Worm (Caenorhabditis elegans): ENCODE data around the gene vab-8.

The vab-8 gene

DNA sequence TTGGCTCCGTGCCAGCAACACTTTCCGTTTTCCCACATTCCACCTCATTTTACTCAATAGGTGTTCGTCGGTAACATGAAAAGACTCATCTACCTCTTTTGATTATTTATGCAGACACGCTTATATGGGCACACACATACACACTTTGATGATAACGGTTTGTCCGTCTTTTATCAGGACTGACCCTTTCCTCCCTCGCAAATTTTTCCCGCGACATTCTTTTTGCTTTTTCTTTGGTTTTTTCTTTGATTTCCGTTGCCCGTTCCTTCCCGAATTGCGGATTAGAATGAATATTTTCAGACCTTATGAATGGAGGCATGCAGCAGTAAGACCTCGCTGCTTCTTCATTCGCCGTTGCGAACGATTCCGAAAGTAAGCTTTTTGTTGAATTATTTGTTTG is at the start of gene vab-8:
Gene vab-8, plus strand, starts transcription at position 301 of the 400 bp plus-strand sequence.
- TF ChIP-seq fos-1 (tag; optimal IDR thresholded peaks at IDR 0.05): peak; percentile 47
- no peak for TF ChIP-seq nhr-6 (tag; optimal IDR thresholded peaks at IDR 0.05)

ce11 chrV:12167031-12167430 is 46.1 kb upstream of the vab-8 start:
- no peak for TF ChIP-seq sem-4 (tag; optimal IDR thresholded peaks at IDR 0.05)
- TF ChIP-seq ztf-4 (tag; optimal IDR thresholded peaks at IDR 0.05): no peak
- TF ChIP-seq nhr-129 (tag; optimal IDR thresholded peaks at IDR 0.05): no peak

DNA sequence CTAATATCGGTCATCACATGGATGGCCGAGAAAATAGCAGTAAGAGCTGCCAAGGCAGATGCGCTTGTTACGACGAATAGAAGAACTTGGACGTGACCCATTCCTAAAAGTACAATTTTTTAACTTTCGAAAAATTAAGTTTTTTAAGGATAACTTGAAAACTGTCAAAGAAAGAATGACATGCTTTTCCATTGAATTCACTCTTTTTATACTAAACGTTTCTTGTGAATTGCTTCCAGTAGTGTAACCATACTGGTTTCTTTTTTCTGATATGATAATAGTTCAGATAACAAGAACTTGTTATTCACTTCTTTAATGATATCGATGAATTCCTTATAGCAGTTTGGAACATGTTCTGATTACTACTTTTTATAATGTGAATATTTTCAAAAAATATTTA is 45.5 kb upstream of the vab-8 start, which contains the start of gene col-37:
Gene col-37, minus strand, starts transcription at position 101 of the 400 bp plus-strand sequence.
- peak; percentile 18 for TF ChIP-seq unc-55 (GFP tag; optimal IDR thresholded peaks at IDR 0.05)
- no peak for TF ChIP-seq elt-3 (tag; optimal IDR thresholded peaks at IDR 0.05)

- TF ChIP-seq ztf-1 (GFP tag; conservative IDR thresholded peaks at IDR 0.05): no peak
- TF ChIP-seq peb-1 (tag; optimal IDR thresholded peaks at IDR 0.05): no peak
- no peak for TF ChIP-seq lin-11 (tag; optimal IDR thresholded peaks at IDR 0.05)
- TF ChIP-seq aly-2 (tag; optimal IDR thresholded peaks at IDR 0.05): no peak
Measured at ce11 chrV:12170114-12170513, 43.0 kb upstream of the vab-8 start, which contains the start of gene ZK863.1. Gene ZK863.1, minus strand, starts transcription at chrV:12170214.

ce11 chrV:12179338-12179737 is 33.8 kb upstream of the vab-8 start, which contains the start of gene clec-224:
Gene clec-224, minus strand, starts transcription at chrV:12179438.
- TF ChIP-seq aly-2 (tag; optimal IDR thresholded peaks at IDR 0.05): no peak
- TF ChIP-seq nhr-77 (tag; optimal IDR thresholded peaks at IDR 0.05): no peak
- TF ChIP-seq ztf-4 (tag; optimal IDR thresholded peaks at IDR 0.05): no peak
- no peak for TF ChIP-seq nhr-129 (tag; optimal IDR thresholded peaks at IDR 0.05)
- no peak for TF ChIP-seq egl-27 (tag; optimal IDR thresholded peaks at IDR 0.05)
- no peak for TF ChIP-seq peb-1 (tag; optimal IDR thresholded peaks at IDR 0.05)
- no peak for TF ChIP-seq mdl-1 (tag; optimal IDR thresholded peaks at IDR 0.05)
- TF ChIP-seq dmd-4 (tag; optimal IDR thresholded peaks at IDR 0.05): no peak
- no peak for TF ChIP-seq lin-13 (GFP tag; optimal IDR thresholded peaks at IDR 0.05)
- TF ChIP-seq nhr-6 (tag; optimal IDR thresholded peaks at IDR 0.05): no peak
- TF ChIP-seq nhr-10 (tag; optimal IDR thresholded peaks at IDR 0.05): no peak
- no peak for TF ChIP-seq C34F6.9 (tag; optimal IDR thresholded peaks at IDR 0.05)
- TF ChIP-seq elt-3 (tag; optimal IDR thresholded peaks at IDR 0.05): no peak
- TF ChIP-seq ZK546.5 (tag; optimal IDR thresholded peaks at IDR 0.05): no peak

DNA sequence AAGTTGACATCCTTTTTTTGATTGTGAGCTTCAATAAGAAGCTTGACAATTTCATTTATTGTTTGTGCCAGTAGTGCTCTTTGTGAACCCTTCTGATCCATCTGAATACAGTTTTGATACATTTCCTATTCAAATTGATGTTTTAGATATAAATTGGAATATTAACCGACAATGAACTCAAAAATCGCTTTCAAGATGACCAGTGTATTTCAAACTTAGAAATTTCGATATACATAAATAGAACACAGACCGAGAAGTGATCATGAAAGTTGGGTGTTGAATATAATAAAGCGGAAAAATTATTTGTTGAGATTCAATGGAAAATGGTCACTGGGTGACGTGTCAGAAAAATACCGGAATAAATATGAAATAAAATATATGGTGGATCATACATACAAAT is 31.8 kb upstream of the vab-8 start, which contains the start of gene elpc-3:
Gene elpc-3, minus strand, starts transcription at position 101 of the 400 bp plus-strand sequence.
- TF ChIP-seq ztf-1 (GFP tag; conservative IDR thresholded peaks at IDR 0.05) (no peak), nhr-129 (tag; optimal IDR thresholded peaks at IDR 0.05) (no peak), ceh-16 (tag; optimal IDR thresholded peaks at IDR 0.05) (no peak), alr-1 (tag; optimal IDR thresholded peaks at IDR 0.05) (no peak), elt-3 (tag; optimal IDR thresholded peaks at IDR 0.05) (no peak), blmp-1 (tag; optimal IDR thresholded peaks at IDR 0.05; ENCODE audit: insufficient read depth) (no peak), ceh-82 (tag; optimal IDR thresholded peaks at IDR 0.05) (no peak), crh-2 (tag; optimal IDR thresholded peaks at IDR 0.05) (no peak)

ce11 chrV:12183854-12184253 is 29.3 kb upstream of the vab-8 start, which contains the start of gene usip-1:
Gene usip-1, minus strand, starts transcription at chrV:12184194.
- TF ChIP-seq sma-3 (GFP tag; optimal IDR thresholded peaks at IDR 0.05): no peak

DNA sequence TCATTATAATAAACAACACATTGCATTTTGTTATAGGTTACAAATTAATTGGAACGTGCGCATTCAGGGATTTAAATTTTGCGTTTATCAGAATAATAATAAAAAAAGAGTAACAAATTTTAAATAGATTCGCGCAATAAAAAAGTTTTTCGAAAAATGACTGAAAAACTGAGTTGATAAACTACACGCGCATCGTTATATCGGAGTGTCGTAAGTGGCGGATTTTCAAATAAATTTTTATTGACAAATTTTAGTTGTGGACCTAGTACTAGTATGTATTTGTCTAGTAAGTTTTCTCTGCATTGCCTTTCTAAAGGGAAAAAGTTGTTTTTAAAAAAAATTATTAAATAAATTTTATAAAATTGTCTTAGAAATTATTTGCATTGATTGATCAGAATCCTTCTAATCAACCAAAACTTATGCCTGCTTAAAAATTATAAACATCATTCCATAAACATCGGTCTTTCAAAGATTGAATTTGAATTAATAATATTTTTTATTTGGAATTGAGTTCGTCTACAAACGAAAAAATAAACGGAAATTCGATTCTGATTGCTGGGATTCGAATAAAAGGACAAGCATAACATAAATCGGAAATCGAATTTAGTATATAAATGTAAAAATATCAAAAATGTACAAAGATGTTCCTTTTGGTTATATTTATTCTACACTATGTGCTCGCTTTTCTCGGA is 28.7 kb upstream of the vab-8 start, which contains the start of gene srd-4:
Gene srd-4, plus strand, starts transcription at position 642 of the 692 bp plus-strand sequence.
- TF ChIP-seq C34F6.9 (tag; optimal IDR thresholded peaks at IDR 0.05) (peak; percentile 50), ztf-1 (GFP tag; conservative IDR thresholded peaks at IDR 0.05) (no peak), lsy-2 (tag; optimal IDR thresholded peaks at IDR 0.05) (peak; percentile 21 to 74), unc-62 (GFP tag; optimal IDR thresholded peaks at IDR 0.05) (no peak), nhr-12 (tag; optimal IDR thresholded peaks at IDR 0.05) (no peak), skn-1 (tag; optimal IDR thresholded peaks at IDR 0.05) (no peak), nhr-23 (tag; optimal IDR thresholded peaks at IDR 0.05) (no peak), nhr-25 (tag; optimal IDR thresholded peaks at IDR 0.05) (no peak), snpc-4 (tag; optimal IDR thresholded peaks at IDR 0.05) (peak; percentile 25), lin-13 (GFP tag; optimal IDR thresholded peaks at IDR 0.05) (peak; percentile 1), lin-11 (tag; optimal IDR thresholded peaks at IDR 0.05) (no peak), nhr-6 (tag; optimal IDR thresholded peaks at IDR 0.05) (no peak), Y55F3AM.14 (GFP tag; optimal IDR thresholded peaks at IDR 0.05) (no peak), mdl-1 (tag; optimal IDR thresholded peaks at IDR 0.05) (no peak), unc-55 (GFP tag; optimal IDR thresholded peaks at IDR 0.05) (peak; percentile 79), peb-1 (tag; optimal IDR thresholded peaks at IDR 0.05) (no peak), gmeb-1 (tag; optimal IDR thresholded peaks at IDR 0.05) (peak; percentile 95), nhr-11 (tag; optimal IDR thresholded peaks at IDR 0.05) (no peak), zag-1 (tag; optimal IDR thresholded peaks at IDR 0.05) (no peak), nhr-129 (tag; optimal IDR thresholded peaks at IDR 0.05) (no peak), mab-5 (tag; optimal IDR thresholded peaks at IDR 0.05) (no peak)
